Worm (Caenorhabditis elegans) whole organism, L4/young adult: Measurements from ENCODE around the gene C31H2.4.

Experiments used
- W03F9.2 ChIP-seq: fragments of 150-350 bp; optimal IDR thresholded peaks from 2 replicates; lab custom pipeline; 2014; ENCODE audit warnings: missing biosample characterization, missing genetic modification characterization
- dao-5 ChIP-seq: sonication (generic microtip); optimal IDR thresholded peaks from 2 replicates; lab custom pipeline; 2016; ENCODE audit warnings: missing genotype, missing genetic modification characterization, moderate library complexity, missing compliant biosample characterization

DNA sequence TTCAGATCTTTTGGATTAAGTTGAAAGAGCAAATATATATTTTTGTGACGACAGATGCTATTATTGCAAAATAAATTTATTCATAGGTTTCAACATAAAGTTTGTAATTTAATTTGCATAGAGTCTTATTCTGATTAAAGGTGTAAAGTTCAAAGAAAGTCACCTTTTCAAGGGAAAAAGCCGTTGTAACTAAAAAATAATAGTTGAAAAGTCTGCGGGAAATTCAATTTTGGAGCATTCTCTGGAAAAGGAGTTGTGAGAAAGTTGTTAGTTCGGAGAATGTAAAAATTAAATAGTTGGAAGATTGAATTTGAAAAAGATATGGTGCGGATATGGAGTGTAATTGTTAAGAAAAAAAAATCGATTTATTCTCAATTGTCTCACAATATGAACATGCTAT is 4.6 kb upstream of the C31H2.4 start:
- TF ChIP-seq dao-5 (tag; lab: Kevin White, UChicago): no peak
- no peak for TF ChIP-seq W03F9.2
